Fruit fly (Drosophila melanogaster) whole organism, prepupa: Measurements from ENCODE around the gene Os-C.

Experiments used
- Blimp-1 ChIP-seq: fragments of 200-800 bp; sonication (Bioruptor generic); optimal IDR thresholded peaks from 3 replicates; lab custom pipeline; 2017; ENCODE audit warnings: missing biosample characterization, missing genetic modification characterization, mild to moderate bottlenecking, moderate library complexity, missing genetic modification reagents
- CG10631 ChIP-seq: fragments of 200-800 bp; sonication (Bioruptor generic); optimal IDR thresholded peaks from 2 replicates; lab custom pipeline; 2016; ENCODE audit warnings: missing biosample characterization, missing genetic modification characterization
- CG10669 ChIP-seq: fragments of 200-800 bp; sonication (Bioruptor generic); optimal IDR thresholded peaks from 3 replicates; lab custom pipeline; 2018; ENCODE audit warnings: missing biosample characterization, mild to moderate bottlenecking, missing genetic modification characterization, moderate library complexity
- CG11294 ChIP-seq: fragments of 200-800 bp; sonication (Bioruptor generic); IDR thresholded peaks from 2 replicates; pipeline ENCODE4 v1.3.6; 2022; ENCODE audit warnings: missing biosample characterization, missing genetic modification characterization
- CG11762 ChIP-seq: fragments of 200-800 bp; sonication (Bioruptor generic); optimal IDR thresholded peaks from 3 replicates; lab custom pipeline; 2016; ENCODE audit warnings: missing biosample characterization, missing genetic modification characterization; ENCODE audit not compliant: insufficient read depth
- CG15336 ChIP-seq: fragments of 200-800 bp; sonication (Bioruptor generic); IDR thresholded peaks from 2 replicates; pipeline ENCODE4 v1.3.6; 2022; ENCODE audit warnings: missing biosample characterization, missing genetic modification characterization
- CG1621 ChIP-seq: fragments of 200-800 bp; sonication (Bioruptor generic); optimal IDR thresholded peaks from 3 replicates; lab custom pipeline; 2018; ENCODE audit warnings: missing biosample characterization, mild to moderate bottlenecking, missing genetic modification characterization
- CG16779 ChIP-seq: fragments of 200-800 bp; sonication (Bioruptor generic); optimal IDR thresholded peaks from 3 replicates; lab custom pipeline; 2017; ENCODE audit warnings: missing biosample characterization, mild to moderate bottlenecking, missing genetic modification characterization
- CG3032 ChIP-seq: fragments of 200-800 bp; optimal IDR thresholded peaks from 2 replicates; lab custom pipeline; 2019; ENCODE audit warnings: missing biosample characterization, mild to moderate bottlenecking, missing genetic modification characterization, moderate library complexity
- CG32006 ChIP-seq: fragments of 200-800 bp; sonication (Bioruptor generic); optimal IDR thresholded peaks from 3 replicates; lab custom pipeline; 2017; ENCODE audit warnings: missing biosample characterization, mild to moderate bottlenecking, missing genetic modification characterization
- CG34406 ChIP-seq: fragments of 200-800 bp; sonication (Bioruptor generic); optimal IDR thresholded peaks from 3 replicates; lab custom pipeline; 2016; ENCODE audit warnings: missing biosample characterization, missing genetic modification characterization
- CG4318 ChIP-seq: fragments of 200-800 bp; sonication (Bioruptor generic); optimal IDR thresholded peaks from 3 replicates; lab custom pipeline; 2017; ENCODE audit warnings: missing biosample characterization, mild to moderate bottlenecking, missing genetic modification characterization
- CG6276 ChIP-seq: fragments of 200-800 bp; sonication (Bioruptor generic); optimal IDR thresholded peaks from 2 replicates; lab custom pipeline; 2017; ENCODE audit warnings: missing biosample characterization, mild to moderate bottlenecking, missing genetic modification characterization
- CG6808 ChIP-seq: fragments of 200-800 bp; sonication (Bioruptor generic); optimal IDR thresholded peaks from 3 replicates; lab custom pipeline; 2017; ENCODE audit warnings: missing biosample characterization, missing genetic modification characterization, mild to moderate bottlenecking, moderate library complexity, missing genetic modification reagents
- CG8119 ChIP-seq: fragments of 200-800 bp; sonication (Bioruptor generic); IDR thresholded peaks from 3 replicates; pipeline ENCODE4 v1.3.6; 2022; ENCODE audit warnings: missing biosample characterization, missing genetic modification characterization
- CG8319 ChIP-seq: fragments of 200-800 bp; sonication (Bioruptor generic); optimal IDR thresholded peaks from 3 replicates; lab custom pipeline; 2016; ENCODE audit warnings: missing biosample characterization, missing genetic modification characterization
- CG8632 ChIP-seq: fragments of 200-800 bp; sonication (Bioruptor generic); optimal IDR thresholded peaks from 3 replicates; lab custom pipeline; 2016; ENCODE audit warnings: missing biosample characterization, missing genetic modification characterization
- Eip78C ChIP-seq: fragments of 200-800 bp; sonication (Bioruptor generic); peaks from one replicate; lab custom pipeline; 2016; ENCODE audit warnings: missing biosample characterization, missing genetic modification characterization
- Eip93F ChIP-seq: fragments of 200-800 bp; sonication (Bioruptor generic); optimal IDR thresholded peaks from 2 replicates; lab custom pipeline; 2016; ENCODE audit warnings: missing biosample characterization, mild to moderate bottlenecking, missing genetic modification characterization
- Ets96B ChIP-seq: fragments of 200-800 bp; optimal IDR thresholded peaks from 2 replicates; lab custom pipeline; 2019; ENCODE audit warnings: missing biosample characterization, mild to moderate bottlenecking, missing genetic modification characterization, moderate library complexity
- Hr38 ChIP-seq: sonication (Bioruptor generic); optimal IDR thresholded peaks from 2 replicates; lab custom pipeline; 2016; ENCODE audit warnings: missing biosample characterization, missing genetic modification characterization
- Hr39 ChIP-seq: fragments of 200-800 bp; sonication (Bioruptor generic); optimal IDR thresholded peaks from 2 replicates; lab custom pipeline; 2016; ENCODE audit warnings: missing biosample characterization, missing genetic modification characterization
- Hr4 ChIP-seq: fragments of 200-800 bp; sonication (Bioruptor generic); optimal IDR thresholded peaks from 3 replicates; lab custom pipeline; 2016; ENCODE audit warnings: missing biosample characterization, missing genetic modification characterization
- Met ChIP-seq: fragments of 200-800 bp; sonication (Bioruptor generic); optimal IDR thresholded peaks from 3 replicates; lab custom pipeline; 2016; ENCODE audit warnings: missing biosample characterization, missing genetic modification characterization
- Sox102F ChIP-seq: fragments of 200-800 bp; sonication (Bioruptor generic); optimal IDR thresholded peaks from 2 replicates; lab custom pipeline; 2016; ENCODE audit warnings: missing biosample characterization, mild to moderate bottlenecking, missing genetic modification characterization
- Sox14 ChIP-seq: fragments of 200-800 bp; sonication (Bioruptor generic); optimal IDR thresholded peaks from 3 replicates; lab custom pipeline; 2016; ENCODE audit warnings: missing biosample characterization, missing genetic modification characterization
- Sox15 ChIP-seq: fragments of 200-800 bp; sonication (Bioruptor generic); optimal IDR thresholded peaks from 3 replicates; lab custom pipeline; 2016; ENCODE audit warnings: missing biosample characterization, missing genetic modification characterization
- achi ChIP-seq: fragments of 200-800 bp; sonication (Bioruptor generic); optimal IDR thresholded peaks from 3 replicates; lab custom pipeline; 2016; ENCODE audit warnings: missing biosample characterization, missing genetic modification characterization
- acj6 ChIP-seq: fragments of 200-800 bp; sonication (Bioruptor generic); optimal IDR thresholded peaks from 3 replicates; lab custom pipeline; 2016; ENCODE audit warnings: missing biosample characterization, missing genetic modification characterization
- dac ChIP-seq: fragments of 200-800 bp; sonication (Bioruptor generic); optimal IDR thresholded peaks from 2 replicates; lab custom pipeline; 2017; ENCODE audit warnings: missing biosample characterization, mild to moderate bottlenecking, missing genetic modification characterization
- dsx ChIP-seq: fragments of 200-800 bp; optimal IDR thresholded peaks from 3 replicates; lab custom pipeline; 2019; ENCODE audit warnings: missing biosample characterization, mild to moderate bottlenecking, missing genetic modification characterization, moderate library complexity; ENCODE audit not compliant: poor library complexity, severe bottlenecking
- eg ChIP-seq: fragments of 200-800 bp; sonication (Bioruptor generic); IDR thresholded peaks from 3 replicates; pipeline ENCODE4 v1.3.6; 2022; ENCODE audit warnings: missing biosample characterization, missing genetic modification characterization
- esn ChIP-seq: fragments of 200-800 bp; sonication (Bioruptor generic); optimal IDR thresholded peaks from 2 replicates; lab custom pipeline; 2016; ENCODE audit warnings: missing biosample characterization, mild to moderate bottlenecking, missing genetic modification characterization, moderate library complexity
- fd59A ChIP-seq: fragments of 200-800 bp; sonication (Bioruptor generic); optimal IDR thresholded peaks from 2 replicates; lab custom pipeline; 2017; ENCODE audit warnings: missing biosample characterization, mild to moderate bottlenecking, missing genetic modification characterization, missing genetic modification reagents
- fd85E ChIP-seq: fragments of 200-800 bp; sonication (Bioruptor generic); optimal IDR thresholded peaks from 3 replicates; lab custom pipeline; 2016; ENCODE audit warnings: missing biosample characterization, missing genetic modification characterization
- fkh ChIP-seq: fragments of 200-800 bp; sonication (Bioruptor generic); optimal IDR thresholded peaks from 3 replicates; lab custom pipeline; 2017; ENCODE audit warnings: missing biosample characterization, mild to moderate bottlenecking, missing genetic modification characterization, moderate library complexity
- lz ChIP-seq: fragments of 200-800 bp; sonication (Bioruptor generic); optimal IDR thresholded peaks from 3 replicates; lab custom pipeline; 2016; ENCODE audit warnings: missing biosample characterization, missing genetic modification characterization
- net ChIP-seq: fragments of 200-800 bp; sonication (Bioruptor generic); optimal IDR thresholded peaks from 3 replicates; lab custom pipeline; 2016; ENCODE audit warnings: missing biosample characterization, missing genetic modification characterization
- pdm3 ChIP-seq: fragments of 200-800 bp; sonication (Bioruptor generic); optimal IDR thresholded peaks from 3 replicates; lab custom pipeline; 2016; ENCODE audit warnings: missing biosample characterization, missing genetic modification characterization
- ss ChIP-seq, 2 experiments: fragments of 200-800 bp; sonication (Bioruptor generic); optimal IDR thresholded peaks; 2 replicates in 1 of 2; 3 replicates in 1 of 2; lab custom pipeline; 2017 to 2018; ENCODE audit warnings: mild to moderate bottlenecking in 2 of 2, missing biosample characterization in 2 of 2, missing genetic modification characterization in 2 of 2, moderate library complexity in 1 of 2
- svp ChIP-seq: fragments of 200-800 bp; sonication (Bioruptor generic); peaks from one replicate; lab custom pipeline; 2016; ENCODE audit warnings: missing biosample characterization, missing genetic modification characterization
- vri ChIP-seq: fragments of 200-800 bp; sonication (Bioruptor generic); optimal IDR thresholded peaks from 3 replicates; lab custom pipeline; 2016; ENCODE audit warnings: missing biosample characterization, mild to moderate bottlenecking, missing genetic modification characterization

Os-C gene

DNA sequence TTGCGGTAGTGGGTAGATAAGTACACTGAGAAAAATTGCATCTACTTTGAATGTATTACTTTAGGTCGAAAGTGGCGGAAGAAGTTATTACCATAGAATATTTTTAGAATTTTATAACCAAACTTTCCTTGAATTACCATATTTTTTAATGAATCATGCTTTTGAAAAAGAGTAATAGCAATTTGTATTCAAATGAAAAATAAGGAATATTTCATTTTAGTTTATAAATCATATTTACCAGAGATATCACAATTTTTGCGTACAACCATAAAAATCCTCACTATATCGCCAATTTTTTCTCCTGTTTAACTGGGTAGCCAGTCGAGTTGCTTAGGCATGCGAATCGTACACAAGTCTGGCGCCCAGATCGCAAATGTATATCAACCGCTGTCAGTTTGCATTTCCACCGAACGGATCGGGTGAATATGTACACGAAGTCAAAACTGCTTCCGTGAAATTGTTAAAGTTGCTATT lies 9.0 kb upstream of the Os-C start (continued):
- TF ChIP-seq eg (GFP tag; lab: Robert Waterston, UW) (peak; percentile 87), dsx (GFP tag; lab: Kevin White, UChicago) (peak; percentile 73), CG15336 (GFP tag; lab: Robert Waterston, UW) (peak; percentile 90), lz (peak; percentile 69), CG8319 (GFP tag; lab: Kevin White, UChicago) (peak; percentile 41), net (GFP tag; lab: Kevin White, UChicago) (peak; percentile 73), fd85E (GFP tag; lab: Kevin White, UChicago) (no peak), fd59A (GFP tag; lab: Kevin White, UChicago) (peak; percentile 72), CG11762 (peak; percentile 73), Eip93F (no peak), CG32006 (peak; percentile 90), CG10669 (peak; percentile 77), Sox14 (peak; percentile 74), CG11294 (peak; percentile 72), fkh (no peak), CG8632 (peak; percentile 59), CG8119 (peak; percentile 92), vri (GFP tag; lab: Kevin White, UChicago) (peak; percentile 27)

DNA sequence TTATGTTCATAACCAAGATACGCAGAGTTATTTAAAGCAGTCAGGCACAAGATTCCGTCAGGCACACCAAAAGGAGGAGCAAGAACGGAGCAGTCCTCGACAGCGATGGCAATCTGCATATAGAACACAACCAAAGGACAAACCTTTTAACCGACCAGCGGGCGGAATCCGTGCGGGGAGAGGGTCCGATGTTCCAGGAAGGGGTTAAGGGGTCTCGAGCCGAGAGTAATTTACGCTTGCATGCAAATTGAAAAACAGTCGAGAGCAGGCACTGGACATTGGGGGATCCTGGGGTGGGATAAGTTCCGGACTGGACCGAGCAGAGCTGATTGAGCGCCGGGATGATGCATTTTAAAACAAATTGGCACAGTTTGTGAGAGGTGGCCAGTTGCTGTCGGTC lies 8.1 kb upstream of the Os-C start:
- TF ChIP-seq dsx (GFP tag; lab: Kevin White, UChicago) (peak; percentile 54), Hr4 (no peak), ss (GFP tag; optimal IDR thresholded peaks at IDR 0.05; lab: Kevin White, UChicago) (peak in 1 of 2 experiments; percentile 51), svp (GFP tag; lab: Kevin White, UChicago) (peak; percentile 49)
- TF ChIP-seq, all 60 proteins: peak for 3

- no peak for TF ChIP-seq CG3032 (tag; lab: Kevin White, UChicago)
- no peak for TF ChIP-seq Eip93F
- no peak for TF ChIP-seq achi (GFP tag; lab: Kevin White, UChicago)
- no peak for TF ChIP-seq CG34406 (GFP tag; lab: Kevin White, UChicago)
- no peak for TF ChIP-seq CG32006
- no peak for TF ChIP-seq CG16779 (tag; lab: Kevin White, UChicago)
- TF ChIP-seq pdm3 (GFP tag; lab: Kevin White, UChicago): no peak
- TF ChIP-seq Met: no peak
- no peak for TF ChIP-seq acj6 (GFP tag; lab: Kevin White, UChicago)
- TF ChIP-seq CG11762: no peak
- TF ChIP-seq CG10631 (GFP tag; lab: Kevin White, UChicago): no peak
- TF ChIP-seq Blimp-1: no peak
- TF ChIP-seq Sox15 (GFP tag; lab: Kevin White, UChicago): no peak
- no peak for TF ChIP-seq Sox102F (GFP tag; lab: Kevin White, UChicago)
- no peak for TF ChIP-seq Hr39 (GFP tag; lab: Kevin White, UChicago)
- no peak for TF ChIP-seq CG6808 (GFP tag; lab: Kevin White, UChicago)
- no peak for TF ChIP-seq CG6276 (GFP tag; lab: Kevin White, UChicago)
- no peak for TF ChIP-seq Ets96B
- no peak for TF ChIP-seq Hr38 (GFP tag; lab: Kevin White, UChicago)
Measured at dm6 chr3R:7972179-7972578, 6.6 kb upstream of the Os-C start.

DNA sequence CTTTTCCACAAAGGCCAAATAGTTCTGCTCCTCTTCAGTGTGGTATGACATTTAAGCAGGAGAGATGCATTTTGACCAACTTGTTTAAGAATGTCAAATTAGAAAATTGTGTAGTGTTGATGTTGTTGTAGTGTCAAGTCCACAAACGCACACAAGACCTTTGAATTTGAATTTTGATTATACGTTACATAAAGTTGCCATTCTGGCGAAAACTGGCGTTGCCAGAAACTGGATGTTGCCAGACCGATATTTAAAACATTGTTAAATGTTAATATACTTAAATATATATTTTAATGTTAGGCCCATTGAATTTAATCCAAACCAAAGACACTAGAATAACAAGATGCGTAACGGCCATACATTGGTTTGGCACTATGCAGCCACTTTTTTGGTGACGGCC lies 5.7 kb upstream of the Os-C start:
- TF ChIP-seq CG1621: no peak
- no peak for TF ChIP-seq dac (GFP tag; lab: Kevin White, UChicago)
- TF ChIP-seq Eip93F: no peak
- TF ChIP-seq CG8319 (GFP tag; lab: Kevin White, UChicago): no peak
- TF ChIP-seq CG16779 (tag; lab: Kevin White, UChicago): no peak
- no peak for TF ChIP-seq CG15336 (GFP tag; lab: Robert Waterston, UW)
- no peak for TF ChIP-seq fd59A (GFP tag; lab: Kevin White, UChicago)
- no peak for TF ChIP-seq Sox14
- TF ChIP-seq Eip78C (GFP tag; lab: Kevin White, UChicago): peak; percentile 6
- TF ChIP-seq esn (GFP tag; lab: Kevin White, UChicago): no peak
- TF ChIP-seq dsx (GFP tag; lab: Kevin White, UChicago): peak; percentile 87
- no peak for TF ChIP-seq Hr4
- TF ChIP-seq CG4318 (GFP tag; lab: Kevin White, UChicago): no peak
- no peak for TF ChIP-seq CG6276 (GFP tag; lab: Kevin White, UChicago)
- TF ChIP-seq CG11294: no peak
